Worm (Caenorhabditis elegans): ENCODE results near the gene C48D5.3.

- TF ChIP-seq aptf-2 (GFP tag; conservative IDR thresholded peaks at IDR 0.05) (no peak), unc-62 (GFP tag; optimal IDR thresholded peaks at IDR 0.05) (no peak), snpc-4 (GFP tag; optimal IDR thresholded peaks at IDR 0.05) (no peak), snpc-4 (tag; optimal IDR thresholded peaks at IDR 0.05) (no peak), F57C9.4 (tag; optimal IDR thresholded peaks at IDR 0.05) (no peak), dpff-1 (tag; optimal IDR thresholded peaks at IDR 0.05) (no peak), cebp-2 (GFP tag; IDR thresholded peaks at IDR 0.05) (no peak), hsf-1 (GFP tag; IDR thresholded peaks at IDR 0.05) (no peak)
Measured at ce11 chrIII:3569763-3570162, 11.8 kb downstream of the C48D5.3 start.

All from whole organism, young adult.